Worm (Caenorhabditis elegans): ENCODE results near the gene pcca-1.

pcca-1 gene

DNA sequence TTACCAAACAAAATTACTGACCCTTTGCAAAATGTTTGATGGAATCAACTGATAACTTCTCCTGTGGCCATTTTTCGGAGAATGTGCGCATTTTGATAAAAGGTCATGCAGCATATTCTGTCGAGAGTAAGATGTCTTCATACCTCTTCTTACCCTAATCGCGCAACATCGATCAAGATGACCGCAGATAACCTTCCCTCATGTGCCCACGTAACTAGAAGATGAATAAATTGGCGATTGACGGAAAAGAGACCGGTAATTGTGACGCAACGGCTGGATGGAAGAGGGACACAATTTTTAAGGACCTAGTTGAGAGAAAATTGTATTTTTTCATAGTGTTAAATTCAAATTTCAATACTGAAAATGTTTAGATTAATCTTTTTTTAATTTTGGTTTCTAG lies 20.0 kb downstream of the pcca-1 start:
- TF ChIP-seq cebp-1 (GFP tag; IDR thresholded peaks at IDR 0.05) (no peak), cebp-1 (tag; optimal IDR thresholded peaks at IDR 0.05) (no peak), Y56A3A.18 (GFP tag; IDR thresholded peaks at IDR 0.05) (no peak), hrde-1 (tag; optimal IDR thresholded peaks at IDR 0.05; ENCODE audit: borderline replicate concordance) (no peak), tlf-1 (GFP tag; optimal IDR thresholded peaks at IDR 0.05) (no peak), attf-3 (GFP tag; conservative IDR thresholded peaks at IDR 0.05) (no peak), lir-1 (GFP tag; conservative IDR thresholded peaks at IDR 0.05) (no peak), F57A8.1 (GFP tag; optimal IDR thresholded peaks at IDR 0.05) (no peak), ceh-40 (GFP tag; IDR thresholded peaks at IDR 0.05) (no peak), xnd-1 (tag; optimal IDR thresholded peaks at IDR 0.05) (no peak), unc-130 (GFP tag; optimal IDR thresholded peaks at IDR 0.05) (no peak), F39B2.1 (GFP tag; IDR thresholded peaks at IDR 0.05) (no peak)

DNA sequence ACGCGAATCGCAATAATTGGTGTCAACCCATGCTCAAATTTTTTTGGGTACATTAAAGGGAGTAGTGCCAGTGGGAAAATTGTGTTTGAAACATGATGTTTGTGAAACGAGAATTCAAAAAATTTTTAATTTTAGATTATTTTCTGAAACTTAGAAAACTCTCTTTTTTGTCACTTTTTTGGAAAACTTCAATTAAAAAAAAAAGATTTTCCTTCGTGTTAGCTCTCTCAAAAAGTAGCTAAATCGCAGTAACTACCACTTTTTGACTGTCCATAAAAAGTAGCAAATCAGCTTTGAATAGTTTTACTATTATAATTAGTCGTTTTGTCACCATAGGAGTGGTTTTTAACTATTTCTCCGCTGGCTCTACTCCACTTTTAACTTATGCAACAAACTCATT lies 20.4 kb downstream of the pcca-1 start:
- TF ChIP-seq nhr-27 (tag; optimal IDR thresholded peaks at IDR 0.05) = no peak
- no peak for TF ChIP-seq zim-3 (tag; optimal IDR thresholded peaks at IDR 0.05)
- no peak for TF ChIP-seq hsf-1 (GFP tag; IDR thresholded peaks at IDR 0.05)
- TF ChIP-seq let-607 (tag; optimal IDR thresholded peaks at IDR 0.05) = no peak
- TF ChIP-seq hlh-12 (tag; optimal IDR thresholded peaks at IDR 0.05) = no peak
- TF ChIP-seq Y95B8A.8 (GFP tag; IDR thresholded peaks at IDR 0.05) = no peak
- TF ChIP-seq ztf-28 (GFP tag; IDR thresholded peaks at IDR 0.05) = no peak
- no peak for TF ChIP-seq C06A6.2 (GFP tag; conservative IDR thresholded peaks at IDR 0.05)
- no peak for TF ChIP-seq madf-10 (tag; optimal IDR thresholded peaks at IDR 0.05)

DNA sequence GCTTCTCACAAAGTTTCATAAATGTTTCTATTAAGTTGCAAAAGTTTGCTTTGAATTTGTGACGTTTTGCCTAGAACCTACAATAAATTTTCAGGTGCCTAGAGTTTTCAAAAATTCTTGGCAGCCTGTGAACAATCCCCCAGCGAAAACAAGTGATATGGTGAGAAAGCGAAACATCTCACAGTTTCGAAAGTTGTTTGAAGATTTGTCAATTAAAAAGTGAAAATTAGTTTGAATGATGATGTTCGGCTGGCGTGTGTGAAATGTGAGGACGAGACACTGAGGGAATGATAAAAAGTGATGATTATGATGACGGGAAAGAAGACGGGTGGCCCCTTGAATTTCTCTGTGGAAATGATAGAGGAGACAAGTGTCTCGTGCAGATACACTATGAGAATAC lies 22.0 kb downstream of the pcca-1 start:
- TF ChIP-seq D2030.7 (GFP tag; IDR thresholded peaks at IDR 0.05) = no peak
- no peak for TF ChIP-seq rpc-1 (optimal IDR thresholded peaks at IDR 0.05)
- no peak for TF ChIP-seq rpc-1 (tag; optimal IDR thresholded peaks at IDR 0.05)
- no peak for TF ChIP-seq snpc-3.4 (tag; optimal IDR thresholded peaks at IDR 0.05)
- TF ChIP-seq ceh-27 (GFP tag; optimal IDR thresholded peaks at IDR 0.05) = no peak
- TF ChIP-seq snpc-1.3 (tag; optimal IDR thresholded peaks at IDR 0.05; ENCODE audit: insufficient read depth) = no peak
- TF ChIP-seq efl-1 (GFP tag; optimal IDR thresholded peaks at IDR 0.05) = no peak
- no peak for TF ChIP-seq lin-35 (GFP tag; optimal IDR thresholded peaks at IDR 0.05)
- TF ChIP-seq K11D2.4 (GFP tag; IDR thresholded peaks at IDR 0.05) = no peak
- no peak for TF ChIP-seq dox-1 (GFP tag; IDR thresholded peaks at IDR 0.05)
- TF ChIP-seq rec-8 (tag; optimal IDR thresholded peaks at IDR 0.05) = no peak
- TF ChIP-seq C17E4.6 (GFP tag; IDR thresholded peaks at IDR 0.05) = no peak

DNA sequence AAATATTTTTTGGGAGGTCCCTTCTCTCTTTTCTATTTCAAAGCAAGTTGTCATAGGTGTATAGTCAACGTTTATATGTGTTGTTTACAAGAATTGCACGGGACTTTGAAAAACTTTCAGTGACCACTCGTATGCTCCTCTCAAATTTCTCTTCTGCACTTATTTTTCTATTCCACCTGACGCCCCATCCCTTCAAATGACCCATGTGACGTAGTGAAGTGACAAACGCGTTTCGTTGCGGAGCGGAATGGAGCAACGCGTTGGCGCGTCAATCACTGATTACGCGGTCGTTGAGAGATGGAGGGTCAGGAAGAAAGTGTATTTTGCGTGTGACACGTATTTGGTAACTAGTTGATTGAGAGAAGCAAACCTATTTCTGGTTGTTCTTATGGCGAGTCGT lies 24.7 kb downstream of the pcca-1 start:
- TF ChIP-seq F55B11.4 (tag; optimal IDR thresholded peaks at IDR 0.05; ENCODE audit: borderline replicate concordance, insufficient read depth) = no peak
- TF ChIP-seq let-607 (tag; optimal IDR thresholded peaks at IDR 0.05) = no peak
- TF ChIP-seq snpc-3.4 (tag; optimal IDR thresholded peaks at IDR 0.05) = no peak
- no peak for TF ChIP-seq tbx-9 (tag; optimal IDR thresholded peaks at IDR 0.05; ENCODE audit: borderline replicate concordance)
